Worm (Caenorhabditis elegans): ENCODE data around the gene gpn-1.

gpn-1 gene

DNA sequence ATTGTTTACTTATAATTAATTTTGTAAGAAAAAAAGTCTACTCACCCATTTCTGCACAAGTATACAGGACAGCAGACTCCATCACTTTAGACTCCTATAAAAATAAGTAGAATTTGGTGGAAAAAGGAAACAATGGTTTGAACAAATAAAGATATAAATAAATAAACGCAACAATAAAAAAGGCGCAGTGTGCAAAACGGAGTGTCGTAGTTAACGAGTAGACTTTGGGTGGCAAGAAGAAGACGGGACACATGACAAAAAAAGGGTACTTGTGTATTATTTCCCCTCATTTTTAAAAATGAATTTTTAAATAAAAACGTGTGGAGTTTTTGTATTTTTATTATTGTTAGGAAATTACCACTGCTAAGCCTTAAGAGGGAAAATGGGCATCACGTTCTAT, 34.2 kb upstream of the gpn-1 start, which contains the start of gene F59D12.5:
Gene F59D12.5 (minus strand): TSS at position 94 of the 400 bp plus-strand sequence.
- no peak for TF ChIP-seq lin-39 (tag; optimal IDR thresholded peaks at IDR 0.05)
- TF ChIP-seq C34F6.9 (tag; optimal IDR thresholded peaks at IDR 0.05), result peak; percentile 35
- peak; percentile 1 for TF ChIP-seq sma-9 (GFP tag; optimal IDR thresholded peaks at IDR 0.05)
- TF ChIP-seq sma-9 (tag; optimal IDR thresholded peaks at IDR 0.05), result no peak
- TF ChIP-seq sma-3 (GFP tag; optimal IDR thresholded peaks at IDR 0.05), result no peak
- no peak for TF ChIP-seq mab-5 (tag; optimal IDR thresholded peaks at IDR 0.05)
- TF ChIP-seq aly-2 (tag; optimal IDR thresholded peaks at IDR 0.05), result no peak
- no peak for TF ChIP-seq ceh-16 (tag; optimal IDR thresholded peaks at IDR 0.05)
- TF ChIP-seq unc-55 (GFP tag; optimal IDR thresholded peaks at IDR 0.05), result peak; percentile 45
- TF ChIP-seq lsy-2 (tag; optimal IDR thresholded peaks at IDR 0.05), result peak in 1 of 2 experiments; percentile 11
- no peak for TF ChIP-seq ztf-1 (GFP tag; conservative IDR thresholded peaks at IDR 0.05)

- no peak for TF ChIP-seq alr-1 (tag; optimal IDR thresholded peaks at IDR 0.05)
- TF ChIP-seq snpc-4 (tag; optimal IDR thresholded peaks at IDR 0.05), result peak; percentile 1
These were observed 31.1 kb upstream of the gpn-1 start for ce11 chrX:15650428-15650827.

DNA sequence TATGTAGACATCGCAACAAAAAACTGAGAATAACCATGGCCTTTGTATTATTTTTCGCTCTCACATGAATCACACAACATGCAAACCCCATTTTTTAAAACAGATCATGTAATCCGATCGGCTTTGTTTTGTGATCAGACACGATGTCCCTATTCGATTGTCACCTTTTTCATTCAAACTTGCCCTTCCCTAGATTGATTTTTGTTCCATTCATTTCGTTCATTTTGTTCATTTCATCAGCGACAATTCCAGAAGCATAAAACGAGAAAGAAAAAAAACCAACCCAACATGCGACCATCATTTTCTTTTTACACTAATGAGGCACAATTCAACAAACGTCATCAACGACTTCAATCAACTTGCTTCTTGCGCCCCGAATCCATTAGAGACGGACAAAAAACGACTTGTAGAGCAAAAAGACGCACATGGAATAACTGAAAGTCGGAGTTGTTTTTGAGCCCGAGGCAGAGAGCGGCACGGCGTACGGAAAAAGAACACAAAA, 30.5 kb upstream of the gpn-1 start, which contains the start of gene F59D12.3:
Gene F59D12.3 (minus strand): TSS at position 51 of the 502 bp plus-strand sequence.
- TF ChIP-seq nhr-237 (tag; optimal IDR thresholded peaks at IDR 0.05) (no peak), fos-1 (tag; optimal IDR thresholded peaks at IDR 0.05) (no peak), lin-11 (tag; optimal IDR thresholded peaks at IDR 0.05) (no peak), ztf-1 (GFP tag; conservative IDR thresholded peaks at IDR 0.05) (no peak), nhr-23 (tag; optimal IDR thresholded peaks at IDR 0.05) (no peak), ztf-11 (tag; optimal IDR thresholded peaks at IDR 0.05) (no peak), mdl-1 (tag; optimal IDR thresholded peaks at IDR 0.05) (no peak), nhr-25 (tag; optimal IDR thresholded peaks at IDR 0.05) (no peak), unc-62 (GFP tag; optimal IDR thresholded peaks at IDR 0.05) (no peak), lin-13 (GFP tag; optimal IDR thresholded peaks at IDR 0.05) (no peak), unc-55 (GFP tag; optimal IDR thresholded peaks at IDR 0.05) (no peak), snpc-4 (tag; optimal IDR thresholded peaks at IDR 0.05) (no peak), skn-1 (tag; optimal IDR thresholded peaks at IDR 0.05) (no peak), ceh-82 (tag; optimal IDR thresholded peaks at IDR 0.05) (no peak), dmd-4 (tag; optimal IDR thresholded peaks at IDR 0.05) (no peak), nhr-10 (tag; optimal IDR thresholded peaks at IDR 0.05) (no peak), elt-3 (tag; optimal IDR thresholded peaks at IDR 0.05) (no peak), R02D3.7 (tag; optimal IDR thresholded peaks at IDR 0.05) (no peak), nhr-21 (tag; optimal IDR thresholded peaks at IDR 0.05) (no peak), alr-1 (tag; optimal IDR thresholded peaks at IDR 0.05) (no peak)

DNA sequence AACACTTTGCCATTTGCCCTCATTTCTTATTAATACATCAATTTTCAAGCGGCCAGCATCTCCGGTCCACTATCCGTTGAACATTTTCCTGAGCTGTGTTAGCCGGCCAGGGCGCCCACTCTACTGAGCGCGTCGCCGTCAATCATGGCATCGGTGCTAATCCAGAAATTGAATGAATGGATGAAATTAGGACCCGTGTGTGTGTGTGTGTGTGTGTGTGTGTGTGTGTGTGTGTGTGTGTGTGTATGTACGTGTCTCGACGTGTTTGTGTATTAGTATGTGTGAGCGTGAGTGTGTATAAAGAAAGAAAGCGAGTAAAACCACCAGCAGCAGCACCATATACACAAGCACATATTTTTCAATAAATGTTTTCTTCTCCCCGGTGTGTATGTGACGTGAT, 28.3 kb upstream of the gpn-1 start:
- no peak for TF ChIP-seq mbf-1 (tag; optimal IDR thresholded peaks at IDR 0.05)
- TF ChIP-seq dmd-4 (tag; optimal IDR thresholded peaks at IDR 0.05), result no peak
- no peak for TF ChIP-seq snpc-4 (tag; optimal IDR thresholded peaks at IDR 0.05)
- peak in 1 of 2 experiments; percentile 6 for TF ChIP-seq lsy-2 (tag; optimal IDR thresholded peaks at IDR 0.05)
- TF ChIP-seq skn-1 (tag; optimal IDR thresholded peaks at IDR 0.05), result no peak
- TF ChIP-seq aly-2 (tag; optimal IDR thresholded peaks at IDR 0.05), result no peak
- no peak for TF ChIP-seq ama-1 (optimal IDR thresholded peaks at IDR 0.05)
- TF ChIP-seq nhr-237 (tag; optimal IDR thresholded peaks at IDR 0.05), result no peak
- TF ChIP-seq lin-13 (GFP tag; optimal IDR thresholded peaks at IDR 0.05), result no peak
- TF ChIP-seq unc-55 (GFP tag; optimal IDR thresholded peaks at IDR 0.05), result peak; percentile 77
- no peak for TF ChIP-seq ceh-82 (tag; optimal IDR thresholded peaks at IDR 0.05)
- no peak for TF ChIP-seq elt-1 (tag; optimal IDR thresholded peaks at IDR 0.05)
- TF ChIP-seq nhr-6 (tag; optimal IDR thresholded peaks at IDR 0.05), result no peak
- no peak for TF ChIP-seq ztf-11 (tag; optimal IDR thresholded peaks at IDR 0.05)
- TF ChIP-seq Y55F3AM.14 (GFP tag; optimal IDR thresholded peaks at IDR 0.05), result no peak
- no peak for TF ChIP-seq lin-11 (tag; optimal IDR thresholded peaks at IDR 0.05)
- no peak for TF ChIP-seq nhr-21 (tag; optimal IDR thresholded peaks at IDR 0.05)
- TF ChIP-seq F13H6.1 (tag; optimal IDR thresholded peaks at IDR 0.05), result no peak
- TF ChIP-seq gmeb-1 (tag; optimal IDR thresholded peaks at IDR 0.05), result no peak
- no peak for TF ChIP-seq ztf-1 (GFP tag; conservative IDR thresholded peaks at IDR 0.05)
- TF ChIP-seq sma-9 (GFP tag; optimal IDR thresholded peaks at IDR 0.05), result no peak
- no peak for TF ChIP-seq sma-9 (tag; optimal IDR thresholded peaks at IDR 0.05)
- TF ChIP-seq ceh-16 (tag; optimal IDR thresholded peaks at IDR 0.05), result no peak
- TF ChIP-seq nhr-25 (tag; optimal IDR thresholded peaks at IDR 0.05), result no peak
- no peak for TF ChIP-seq lin-39 (tag; optimal IDR thresholded peaks at IDR 0.05)
- TF ChIP-seq unc-39 (tag; optimal IDR thresholded peaks at IDR 0.05), result no peak
- TF ChIP-seq nhr-23 (tag; optimal IDR thresholded peaks at IDR 0.05), result no peak
- TF ChIP-seq sma-3 (GFP tag; optimal IDR thresholded peaks at IDR 0.05), result no peak
- TF ChIP-seq C34F6.9 (tag; optimal IDR thresholded peaks at IDR 0.05), result peak; percentile 17
- peak; percentile 6 for TF ChIP-seq crh-2 (tag; optimal IDR thresholded peaks at IDR 0.05)
- no peak for TF ChIP-seq mab-5 (tag; optimal IDR thresholded peaks at IDR 0.05)
- no peak for TF ChIP-seq peb-1 (tag; optimal IDR thresholded peaks at IDR 0.05)
- TF ChIP-seq mdl-1 (tag; optimal IDR thresholded peaks at IDR 0.05), result no peak

Data from whole organism, L2 larva.